Fruit fly (Drosophila melanogaster) whole organism, wandering third instar larva: ENCODE results near the gene Tim17a1.

Experiments
- Abd-B ChIP-seq: fragments of >200 bp; optimal IDR thresholded peaks from 2 replicates; lab custom pipeline; 2017; ENCODE audit warnings: missing biosample characterization, missing genetic modification characterization
- CG32264 ChIP-seq: fragments of 200-800 bp; sonication (Bioruptor generic); optimal IDR thresholded peaks from 2 replicates; lab custom pipeline; 2016; ENCODE audit warnings: missing biosample characterization, missing genetic modification characterization
- CG9705 ChIP-seq: fragments of 200-800 bp; sonication (Bioruptor generic); optimal IDR thresholded peaks from 2 replicates; lab custom pipeline; 2018; ENCODE audit warnings: missing biosample characterization, mild to moderate bottlenecking, missing genetic modification characterization
- CrebA ChIP-seq: fragments of 200-800 bp; sonication (Bioruptor generic); optimal IDR thresholded peaks from 2 replicates; lab custom pipeline; 2016; ENCODE audit warnings: missing biosample characterization, mild to moderate bottlenecking, missing genetic modification characterization, borderline replicate concordance
- Dfd ChIP-seq: fragments of >200 bp; optimal IDR thresholded peaks from 2 replicates; lab custom pipeline; 2017; ENCODE audit warnings: missing biosample characterization, missing genetic modification characterization
- Dif ChIP-seq: fragments of 200-275, 200-300 bp; sonication (Bioruptor generic); optimal IDR thresholded peaks from 2 replicates; lab custom pipeline; 2018; ENCODE audit warnings: missing biosample characterization, missing genetic modification characterization; ENCODE audit not compliant: partially characterized antibody
- GATAd ChIP-seq: sonication (Bioruptor generic); optimal IDR thresholded peaks from 2 replicates; lab custom pipeline; 2016; ENCODE audit warnings: missing biosample characterization, missing genetic modification characterization
- HLH106 ChIP-seq: fragments of 200-800 bp; optimal IDR thresholded peaks from 3 replicates; lab custom pipeline; 2019; ENCODE audit warnings: missing biosample characterization, mild to moderate bottlenecking, missing genetic modification characterization, moderate library complexity
- Hnf4 ChIP-seq: fragments of 200-800 bp; sonication (Bioruptor generic); optimal IDR thresholded peaks from 2 replicates; lab custom pipeline; 2016; ENCODE audit warnings: missing biosample characterization, mild to moderate bottlenecking, missing genetic modification characterization
- Hr78 ChIP-seq: fragments of >200 bp; optimal IDR thresholded peaks from 2 replicates; lab custom pipeline; 2017; ENCODE audit warnings: missing biosample characterization, missing genetic modification characterization
- Hr83 ChIP-seq: fragments of 200-300 bp; sonication (Bioruptor generic); optimal IDR thresholded peaks from 2 replicates; lab custom pipeline; 2016; ENCODE audit warnings: missing biosample characterization, mild to moderate bottlenecking, missing genetic modification characterization, moderate library complexity; ENCODE audit not compliant: poor library complexity, severe bottlenecking
- Jra ChIP-seq: sonication (Bioruptor generic); optimal IDR thresholded peaks from 2 replicates; lab custom pipeline; 2016; ENCODE audit warnings: missing biosample characterization, missing genetic modification characterization
- Mio ChIP-seq: sonication (Bioruptor generic); optimal IDR thresholded peaks from 2 replicates; lab custom pipeline; 2016; ENCODE audit warnings: missing biosample characterization, missing genetic modification characterization
- Myc ChIP-seq: fragments of >200 bp; optimal IDR thresholded peaks from 2 replicates; lab custom pipeline; 2017
- OdsH ChIP-seq: fragments of 200-800 bp; sonication (Bioruptor generic); optimal IDR thresholded peaks from 2 replicates; lab custom pipeline; 2016; ENCODE audit warnings: missing biosample characterization, mild to moderate bottlenecking, missing genetic modification characterization
- Sp1 ChIP-seq: fragments of 200-800 bp; sonication (Bioruptor generic); optimal IDR thresholded peaks from 3 replicates; lab custom pipeline; 2019; ENCODE audit warnings: missing biosample characterization, mild to moderate bottlenecking, missing genetic modification characterization, moderate library complexity
- Vsx2 ChIP-seq: fragments of 200-300, 225-300 bp; sonication (Bioruptor generic); optimal IDR thresholded peaks from 2 replicates; lab custom pipeline; 2018; ENCODE audit warnings: missing biosample characterization, missing genetic modification characterization; ENCODE audit not compliant: partially characterized antibody
- br ChIP-seq: fragments of 200-800 bp; sonication (Bioruptor generic); optimal IDR thresholded peaks from 2 replicates; lab custom pipeline; 2016; ENCODE audit warnings: missing biosample characterization, missing genetic modification characterization
- brk ChIP-seq: fragments of 200-800 bp; sonication (Bioruptor generic); optimal IDR thresholded peaks from 2 replicates; lab custom pipeline; 2016; ENCODE audit warnings: missing biosample characterization, mild to moderate bottlenecking, missing genetic modification characterization
- dl ChIP-seq, 2 experiments: fragments of 175-275, 200-275 bp in 1 of 2; fragments of 200-275 bp in 1 of 2; sonication (Bioruptor generic); optimal IDR thresholded peaks; lab custom pipeline; 2018; ENCODE audit warnings: mild to moderate bottlenecking in 2 of 2, missing biosample characterization in 2 of 2, missing genetic modification characterization in 2 of 2, moderate library complexity in 2 of 2; ENCODE audit not compliant: partially characterized antibody in 2 of 2, insufficient read depth in 1 of 2
- dmrt93B ChIP-seq: fragments of 200-800 bp; sonication (Bioruptor generic); optimal IDR thresholded peaks from 2 replicates; lab custom pipeline; 2018; ENCODE audit warnings: missing biosample characterization, mild to moderate bottlenecking, missing genetic modification characterization
- dsf ChIP-seq: sonication (Bioruptor generic); optimal IDR thresholded peaks from 2 replicates; lab custom pipeline; 2016; ENCODE audit warnings: missing biosample characterization, missing genetic modification characterization, borderline replicate concordance
- ey ChIP-seq: fragments of 200-800 bp; sonication (Bioruptor generic); optimal IDR thresholded peaks from 2 replicates; lab custom pipeline; 2016; ENCODE audit warnings: missing biosample characterization, missing genetic modification characterization
- foxo ChIP-seq, 2 experiments: fragments of 200-800 bp; sonication (Bioruptor generic); optimal IDR thresholded peaks; 2 replicates in 1 of 2; 3 replicates in 1 of 2; lab custom pipeline; 2016 to 2017; ENCODE audit warnings: missing biosample characterization in 2 of 2, missing genetic modification characterization in 2 of 2
- fru ChIP-seq: fragments of 200-800 bp; sonication (Bioruptor generic); optimal IDR thresholded peaks from 3 replicates; lab custom pipeline; 2016; ENCODE audit warnings: missing biosample characterization, mild to moderate bottlenecking, missing genetic modification characterization
- h ChIP-seq: fragments of 200-800 bp; sonication (Bioruptor generic); optimal IDR thresholded peaks from 3 replicates; lab custom pipeline; 2016; ENCODE audit warnings: missing biosample characterization, mild to moderate bottlenecking, missing genetic modification characterization
- jim ChIP-seq: fragments of 175-275, 200-325 bp; sonication (Bioruptor generic); optimal IDR thresholded peaks from 2 replicates; lab custom pipeline; 2016; ENCODE audit warnings: missing biosample characterization, mild to moderate bottlenecking, missing genetic modification characterization
- lola ChIP-seq: fragments of >200 bp; optimal IDR thresholded peaks from 2 replicates; lab custom pipeline; 2017; ENCODE audit warnings: missing biosample characterization, missing genetic modification characterization
- pan ChIP-seq: fragments of >200 bp; optimal IDR thresholded peaks from 2 replicates; lab custom pipeline; 2017
- psq ChIP-seq: fragments of 200-800 bp; sonication (Bioruptor generic); optimal IDR thresholded peaks from 3 replicates; lab custom pipeline; 2017; ENCODE audit warnings: missing biosample characterization, mild to moderate bottlenecking, missing genetic modification characterization, moderate library complexity
- rgr ChIP-seq: fragments of 200-800 bp; sonication (Bioruptor generic); optimal IDR thresholded peaks from 3 replicates; lab custom pipeline; 2016; ENCODE audit warnings: missing biosample characterization, mild to moderate bottlenecking, missing genetic modification characterization
- sage ChIP-seq: fragments of 200-800 bp; sonication (Bioruptor generic); optimal IDR thresholded peaks from 2 replicates; lab custom pipeline; 2016; ENCODE audit warnings: missing biosample characterization, mild to moderate bottlenecking, missing genetic modification characterization
- sv ChIP-seq: fragments of 200-800 bp; sonication (Bioruptor generic); optimal IDR thresholded peaks from 3 replicates; lab custom pipeline; 2016; ENCODE audit warnings: missing biosample characterization, missing genetic modification characterization
- tai ChIP-seq: sonication (Bioruptor generic); optimal IDR thresholded peaks from 2 replicates; lab custom pipeline; 2016; ENCODE audit warnings: missing biosample characterization, missing genetic modification characterization
- usp ChIP-seq: fragments of >200 bp; optimal IDR thresholded peaks from 2 replicates; lab custom pipeline; 2017; ENCODE audit warnings: missing biosample characterization, missing genetic modification characterization
- woc ChIP-seq: sonication (Bioruptor generic); optimal IDR thresholded peaks from 2 replicates; lab custom pipeline; 2016; ENCODE audit warnings: missing biosample characterization, mild to moderate bottlenecking, missing genetic modification characterization

Tim17a1 gene

dm6 chr3R:12382563-12382962, 18.1 kb upstream of the Tim17a1 start, which contains the start of gene CG10035:
TSS of gene CG10035 (minus strand) at chr3R:12382691.
- TF ChIP-seq ey (GFP tag; lab: Kevin White, UChicago) = no peak
- no peak for TF ChIP-seq Mio (GFP tag; lab: Kevin White, UChicago)
- TF ChIP-seq dsf (GFP tag; lab: Kevin White, UChicago) = no peak
- TF ChIP-seq Dfd (GFP tag; lab: Kevin White, UChicago) = no peak
- TF ChIP-seq Hnf4 = no peak
- TF ChIP-seq Vsx2 (GFP tag; lab: Kevin White, UChicago) = no peak
- TF ChIP-seq sage (GFP tag; lab: Kevin White, UChicago) = no peak
- TF ChIP-seq Dif (GFP tag; lab: Kevin White, UChicago) = no peak
- no peak for TF ChIP-seq jim (GFP tag; lab: Kevin White, UChicago)
- no peak for TF ChIP-seq Myc
- TF ChIP-seq foxo (GFP tag; optimal IDR thresholded peaks at IDR 0.05; lab: Kevin White, UChicago) = no peak
- no peak for TF ChIP-seq dmrt93B (GFP tag; lab: Kevin White, UChicago)
- TF ChIP-seq lola (GFP tag; lab: Kevin White, UChicago) = no peak
- no peak for TF ChIP-seq Abd-B (GFP tag; lab: Kevin White, UChicago)
- no peak for TF ChIP-seq tai (GFP tag; lab: Kevin White, UChicago)
- TF ChIP-seq Sp1 = no peak
- TF ChIP-seq Hr83 = no peak
- no peak for TF ChIP-seq CG9705
- no peak for TF ChIP-seq h

dm6 chr3R:12381130-12381700, 16.7 kb upstream of the Tim17a1 start:
- TF ChIP-seq HLH106 (tag; lab: Kevin White, UChicago) = no peak
- TF ChIP-seq h = no peak
- TF ChIP-seq brk (GFP tag; lab: Kevin White, UChicago) = no peak
- no peak for TF ChIP-seq usp (GFP tag; lab: Kevin White, UChicago)
- TF ChIP-seq Hr78 (GFP tag; lab: Kevin White, UChicago) = no peak
- no peak for TF ChIP-seq GATAd
- TF ChIP-seq Mio (GFP tag; lab: Kevin White, UChicago) = no peak
- TF ChIP-seq sv (GFP tag; lab: Kevin White, UChicago) = no peak
- TF ChIP-seq Vsx2 (GFP tag; lab: Kevin White, UChicago) = no peak
- no peak for TF ChIP-seq woc (GFP tag; lab: Kevin White, UChicago)
- TF ChIP-seq lola (GFP tag; lab: Kevin White, UChicago) = no peak
- no peak for TF ChIP-seq CrebA (GFP tag; lab: Kevin White, UChicago)
- no peak for TF ChIP-seq CG32264
- TF ChIP-seq, all 38 proteins: peak for 0

- TF ChIP-seq HLH106 (tag; lab: Kevin White, UChicago) = no peak
- TF ChIP-seq Hnf4 = no peak
- TF ChIP-seq pan (lab: Kevin White, UChicago) = no peak
- no peak for TF ChIP-seq br (GFP tag; lab: Kevin White, UChicago)
- no peak for TF ChIP-seq Vsx2 (GFP tag; lab: Kevin White, UChicago)
- no peak for TF ChIP-seq lola (GFP tag; lab: Kevin White, UChicago)
- no peak for TF ChIP-seq Hr78 (GFP tag; lab: Kevin White, UChicago)
- TF ChIP-seq tai (GFP tag; lab: Kevin White, UChicago) = no peak
- no peak for TF ChIP-seq usp (GFP tag; lab: Kevin White, UChicago)
- no peak for TF ChIP-seq GATAd
- TF ChIP-seq CG9705 = no peak
- no peak for TF ChIP-seq Jra (GFP tag; lab: Kevin White, UChicago)
- TF ChIP-seq jim (GFP tag; lab: Kevin White, UChicago) = no peak
- TF ChIP-seq Dfd (GFP tag; lab: Kevin White, UChicago) = no peak
- no peak for TF ChIP-seq brk (GFP tag; lab: Kevin White, UChicago)
- no peak for TF ChIP-seq psq (GFP tag; lab: Kevin White, UChicago)
Measured at dm6 chr3R:12379708-12380107, 15.2 kb upstream of the Tim17a1 start, which contains the start of gene GstD8. TSS of gene GstD8 (plus strand) at chr3R:12380008.

dm6 chr3R:12379249-12379648, 14.8 kb upstream of the Tim17a1 start:
- no peak for TF ChIP-seq dl (GFP tag; optimal IDR thresholded peaks at IDR 0.05; lab: Kevin White, UChicago; ENCODE audit: insufficient read depth in 1 of 2, partially characterized antibody in 2 of 2)
- no peak for TF ChIP-seq dsf (GFP tag; lab: Kevin White, UChicago)
- TF ChIP-seq sage (GFP tag; lab: Kevin White, UChicago) = no peak
- TF ChIP-seq Jra (GFP tag; lab: Kevin White, UChicago) = no peak
- TF ChIP-seq Vsx2 (GFP tag; lab: Kevin White, UChicago) = no peak
- TF ChIP-seq fru (GFP tag; lab: Kevin White, UChicago) = no peak
- no peak for TF ChIP-seq OdsH (GFP tag; lab: Kevin White, UChicago)
- TF ChIP-seq CrebA (GFP tag; lab: Kevin White, UChicago) = no peak
- no peak for TF ChIP-seq rgr (GFP tag; lab: Kevin White, UChicago)
